Fruit fly (Drosophila melanogaster) Kc167 (cell line): Measurements from ENCODE around the gene CG14881.

Source experiments
- Myc ChIP-seq: fragments of >200 bp; optimal IDR thresholded peaks from 2 replicates; lab custom pipeline; 2017; ENCODE audit warnings: missing external identifiers
- insv ChIP-seq: fragments of >200 bp; optimal IDR thresholded peaks from 3 replicates; lab custom pipeline; 2018; ENCODE audit warnings: missing external identifiers
- psq ChIP-seq: fragments of >200 bp; optimal IDR thresholded peaks from 2 replicates; lab custom pipeline; 2017; ENCODE audit warnings: missing external identifiers
- ttk ChIP-seq: sonication (Bioruptor generic); optimal IDR thresholded peaks from 2 replicates; lab custom pipeline; 2017; ENCODE audit warnings: missing external identifiers

- TF ChIP-seq ttk (lab: Kevin White, UChicago) (no peak), insv (lab: Kevin White, UChicago) (no peak), psq (lab: Kevin White, UChicago) (no peak), Myc (lab: Kevin White, UChicago) (no peak)
These were observed 31.5 kb upstream of the CG14881 start, which contains the start of gene ss for dm6 chr3R:16403023-16403733.
